Worm (Caenorhabditis elegans): Measurements from ENCODE around the gene fbxa-5.

DNA sequence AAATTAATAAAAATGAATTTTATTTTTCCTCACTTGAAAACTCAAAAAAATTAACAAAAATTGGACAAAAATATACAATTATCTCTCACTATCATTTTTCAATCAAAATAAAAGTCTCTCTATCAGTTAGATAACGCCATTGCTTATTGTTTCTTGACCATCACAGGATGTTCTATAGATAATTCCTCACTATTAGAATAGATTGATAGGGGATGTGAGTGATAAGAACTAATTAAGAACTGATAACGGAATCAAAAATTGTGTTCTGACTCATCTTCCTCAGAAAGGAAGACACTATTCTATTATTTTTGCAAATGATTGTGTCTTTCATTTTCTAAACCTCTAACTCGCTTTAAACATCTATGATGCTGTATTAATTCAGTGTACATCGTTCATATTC, 51.0 kb downstream of the fbxa-5 start:
- TF ChIP-seq ref-1 (GFP tag; conservative IDR thresholded peaks at IDR 0.05) (no peak), ztf-29 (GFP tag; IDR thresholded peaks at IDR 0.05) (no peak), ztf-23 (GFP tag; IDR thresholded peaks at IDR 0.05) (no peak), flt-1 (GFP tag; IDR thresholded peaks at IDR 0.05) (no peak), T22C8.4 (GFP tag; IDR thresholded peaks at IDR 0.05) (no peak), tab-1 (GFP tag; IDR thresholded peaks at IDR 0.05) (no peak)

Data from whole organism, midembryonic.